Fruit fly (Drosophila melanogaster) whole organism, embryonic: Measurements from ENCODE around the gene CG46397.

Experiments used
- Asciz ChIP-seq: fragments of 200-800 bp; sonication (Bioruptor generic); optimal IDR thresholded peaks from 2 replicates; lab custom pipeline; 2017; ENCODE audit warnings: missing biosample characterization, mild to moderate bottlenecking, missing genetic modification characterization, missing genetic modification reagents
- Blimp-1 ChIP-seq: fragments of 200-800 bp; sonication (Bioruptor generic); optimal IDR thresholded peaks from 3 replicates; lab custom pipeline; 2018; ENCODE audit warnings: missing biosample characterization, missing genetic modification characterization, mild to moderate bottlenecking, moderate library complexity, missing genetic modification reagents
- CG11695 ChIP-seq: fragments of 200-800 bp; sonication (Bioruptor generic); IDR thresholded peaks from 3 replicates; pipeline ENCODE4 v1.3.6; 2022; ENCODE audit warnings: missing biosample characterization, missing genetic modification characterization
- CG13894 ChIP-seq: fragments of 200-800 bp; sonication (Bioruptor generic); optimal IDR thresholded peaks from 3 replicates; lab custom pipeline; 2018; ENCODE audit warnings: missing biosample characterization, mild to moderate bottlenecking, missing genetic modification characterization, moderate library complexity
- CG16813 ChIP-seq: fragments of 200-800 bp; sonication (Bioruptor generic); IDR thresholded peaks from 3 replicates; pipeline ENCODE4 v1.3.6; 2022; ENCODE audit warnings: missing biosample characterization, missing genetic modification characterization; ENCODE audit not compliant: partially characterized antibody
- CG17328 ChIP-seq: fragments of 200-800 bp; sonication (Bioruptor generic); IDR thresholded peaks from 2 replicates; pipeline ENCODE4 v1.3.6; 2022; ENCODE audit warnings: missing biosample characterization, missing genetic modification characterization
- CG18599 ChIP-seq: fragments of 200-800 bp; sonication (Bioruptor generic); optimal IDR thresholded peaks from 3 replicates; lab custom pipeline; 2017; ENCODE audit warnings: missing biosample characterization, missing genetic modification characterization, mild to moderate bottlenecking, moderate library complexity, missing genetic modification reagents
- CG2712 ChIP-seq: fragments of 200-800 bp; optimal IDR thresholded peaks from 3 replicates; lab custom pipeline; 2019; ENCODE audit warnings: missing biosample characterization, mild to moderate bottlenecking, missing genetic modification characterization, moderate library complexity
- CG33557 ChIP-seq: fragments of 200-800 bp; sonication (Bioruptor generic); optimal IDR thresholded peaks from 2 replicates; lab custom pipeline; 2019; ENCODE audit warnings: missing biosample characterization, mild to moderate bottlenecking, missing genetic modification characterization, moderate library complexity
- CG6683 ChIP-seq: fragments of 200-800 bp; sonication (Bioruptor generic); optimal IDR thresholded peaks from 2 replicates; lab custom pipeline; 2017; ENCODE audit warnings: missing biosample characterization, mild to moderate bottlenecking, missing genetic modification characterization, missing genetic modification reagents
- CG6813 ChIP-seq: fragments of 200-800 bp; sonication (Bioruptor generic); optimal IDR thresholded peaks from 2 replicates; lab custom pipeline; 2017; ENCODE audit warnings: missing biosample characterization, missing genetic modification characterization, mild to moderate bottlenecking, moderate library complexity, missing genetic modification reagents
- CG8388 ChIP-seq: fragments of 200-800 bp; sonication (Bioruptor generic); optimal IDR thresholded peaks from 2 replicates; lab custom pipeline; 2019; ENCODE audit warnings: missing biosample characterization, mild to moderate bottlenecking, missing genetic modification characterization, moderate library complexity
- CG9817 ChIP-seq: fragments of 200-800 bp; sonication (Bioruptor generic); optimal IDR thresholded peaks from 2 replicates; lab custom pipeline; 2018; ENCODE audit warnings: missing biosample characterization, mild to moderate bottlenecking, missing genetic modification characterization, moderate library complexity
- CHES-1-like ChIP-seq: fragments of 200-800 bp; sonication (Bioruptor generic); optimal IDR thresholded peaks from 2 replicates; lab custom pipeline; 2016; ENCODE audit warnings: missing biosample characterization, missing genetic modification characterization
- Dbx ChIP-seq: fragments of 200-800 bp; sonication (Bioruptor generic); IDR thresholded peaks from 3 replicates; pipeline ENCODE4 v1.3.6; 2022; ENCODE audit warnings: missing biosample characterization, missing genetic modification characterization
- Doc2 ChIP-seq: fragments of 200-800 bp; sonication (Bioruptor generic); IDR thresholded peaks from 2 replicates; pipeline ENCODE4 v1.3.6; 2022; ENCODE audit warnings: missing biosample characterization, missing genetic modification characterization
- Fer1 ChIP-seq: fragments of 200-800 bp; sonication (Bioruptor generic); optimal IDR thresholded peaks from 2 replicates; lab custom pipeline; 2017; ENCODE audit warnings: missing biosample characterization, mild to moderate bottlenecking, missing genetic modification characterization
- HmgZ ChIP-seq: fragments of 200-800 bp; sonication (Bioruptor generic); optimal IDR thresholded peaks from 2 replicates; lab custom pipeline; 2018; ENCODE audit warnings: missing biosample characterization, mild to moderate bottlenecking, missing genetic modification characterization
- Hmr ChIP-seq: fragments of 200-800 bp; sonication (Bioruptor generic); optimal IDR thresholded peaks from 3 replicates; lab custom pipeline; 2017; ENCODE audit warnings: mild to moderate bottlenecking, missing biosample characterization, missing genetic modification reagents, missing genetic modification characterization
- Med ChIP-seq: fragments of 200-800 bp; sonication (Bioruptor generic); peaks from one replicate; lab custom pipeline; 2016; ENCODE audit warnings: missing biosample characterization, missing genetic modification characterization, mild to moderate bottlenecking, inconsistent platforms, moderate library complexity
- NfI ChIP-seq: fragments of 200-800 bp; sonication (Bioruptor generic); optimal IDR thresholded peaks from 3 replicates; lab custom pipeline; 2018; ENCODE audit warnings: missing biosample characterization, mild to moderate bottlenecking, missing genetic modification characterization, moderate library complexity
- Usf ChIP-seq: fragments of 200-800 bp; sonication (Bioruptor generic); optimal IDR thresholded peaks from 2 replicates; lab custom pipeline; 2017; ENCODE audit warnings: missing genotype, missing biosample characterization, missing genetic modification characterization
- Xbp1 ChIP-seq: fragments of 200-800 bp; sonication (Bioruptor generic); optimal IDR thresholded peaks from 3 replicates; lab custom pipeline; 2016; ENCODE audit warnings: missing biosample characterization, mild to moderate bottlenecking, missing genetic modification characterization
- ac ChIP-seq: fragments of 200-800 bp; sonication (Bioruptor generic); optimal IDR thresholded peaks from 3 replicates; lab custom pipeline; 2017; ENCODE audit warnings: missing biosample characterization, mild to moderate bottlenecking, missing genetic modification characterization
- az2 ChIP-seq: fragments of 200-800 bp; sonication (Bioruptor generic); optimal IDR thresholded peaks from 3 replicates; lab custom pipeline; 2016; ENCODE audit warnings: missing biosample characterization, missing genetic modification characterization
- ci ChIP-seq: fragments of 200-800 bp; sonication (Bioruptor generic); IDR thresholded peaks from 3 replicates; pipeline ENCODE4 v1.3.6; 2022; ENCODE audit warnings: missing biosample characterization, missing genetic modification characterization
- crol ChIP-seq: fragments of 200-800 bp; sonication (Bioruptor generic); IDR thresholded peaks from 2 replicates; pipeline ENCODE4 v1.3.6; 2022; ENCODE audit warnings: missing biosample characterization, missing genetic modification characterization
- dm ChIP-seq: fragments of 200-800 bp; sonication (Bioruptor generic); optimal IDR thresholded peaks from 3 replicates; lab custom pipeline; 2016; ENCODE audit warnings: missing biosample characterization, missing genetic modification characterization
- dysf ChIP-seq: fragments of 200-800 bp; sonication (Bioruptor generic); IDR thresholded peaks from 3 replicates; pipeline ENCODE4 v1.3.6; 2022; ENCODE audit warnings: missing biosample characterization, missing genetic modification characterization
- esg ChIP-seq: fragments of 200-800 bp; sonication (Bioruptor generic); conservative IDR thresholded peaks from 2 replicates; pipeline ENCODE4 v1.3.6; 2022; ENCODE audit warnings: missing biosample characterization, missing genetic modification characterization
- exex ChIP-seq: fragments of 200-800 bp; sonication (Bioruptor generic); optimal IDR thresholded peaks from 4 replicates; lab custom pipeline; 2018; ENCODE audit warnings: missing biosample characterization, mild to moderate bottlenecking, missing genetic modification characterization, moderate library complexity
- gem ChIP-seq: fragments of 200-800 bp; sonication (Bioruptor generic); optimal IDR thresholded peaks from 2 replicates; lab custom pipeline; 2019; ENCODE audit warnings: missing biosample characterization, mild to moderate bottlenecking, missing genetic modification characterization, moderate library complexity
- grau ChIP-seq: fragments of 200-800 bp; optimal IDR thresholded peaks from 3 replicates; lab custom pipeline; 2019; ENCODE audit warnings: missing biosample characterization, mild to moderate bottlenecking, missing genetic modification characterization, moderate library complexity
- grn ChIP-seq: fragments of 200-800 bp; sonication (Bioruptor generic); optimal IDR thresholded peaks from 3 replicates; lab custom pipeline; 2017; ENCODE audit warnings: missing biosample characterization, missing genetic modification characterization
- ham ChIP-seq: fragments of 200-800 bp; sonication (Bioruptor generic); IDR thresholded peaks from 2 replicates; pipeline ENCODE4 v1.3.6; 2022; ENCODE audit warnings: missing biosample characterization, missing genetic modification characterization
- kay ChIP-seq: fragments of 200-800 bp; sonication (Bioruptor generic); optimal IDR thresholded peaks from 2 replicates; lab custom pipeline; 2016; ENCODE audit warnings: missing biosample characterization, missing genetic modification characterization
- lab ChIP-seq: fragments of 200-800 bp; sonication (Bioruptor generic); optimal IDR thresholded peaks from 3 replicates; lab custom pipeline; 2017; ENCODE audit warnings: missing biosample characterization, missing genetic modification characterization, mild to moderate bottlenecking, moderate library complexity, missing genetic modification reagents
- maf-S ChIP-seq: fragments of 200-800 bp; sonication (Bioruptor generic); optimal IDR thresholded peaks from 2 replicates; lab custom pipeline; 2016; ENCODE audit warnings: missing biosample characterization, missing genetic modification characterization
- mld ChIP-seq: fragments of 200-800 bp; sonication (Bioruptor generic); IDR thresholded peaks from 3 replicates; pipeline ENCODE4 v1.3.6; 2022; ENCODE audit warnings: missing biosample characterization, missing genetic modification characterization; ENCODE audit not compliant: partially characterized antibody
- nerfin-1 ChIP-seq: fragments of 200-800 bp; sonication (Bioruptor generic); optimal IDR thresholded peaks from 3 replicates; lab custom pipeline; 2019; ENCODE audit warnings: missing biosample characterization, mild to moderate bottlenecking, missing genetic modification characterization, moderate library complexity
- pb ChIP-seq: fragments of 200-800 bp; sonication (Bioruptor generic); optimal IDR thresholded peaks from 3 replicates; lab custom pipeline; 2016; ENCODE audit warnings: missing biosample characterization, missing genetic modification characterization
- pho ChIP-seq: fragments of 200-800 bp; sonication (Bioruptor generic); optimal IDR thresholded peaks from 2 replicates; lab custom pipeline; 2016; ENCODE audit warnings: missing biosample characterization, missing genetic modification characterization
- ranshi ChIP-seq: fragments of 200-800 bp; sonication (Bioruptor generic); IDR thresholded peaks from 2 replicates; pipeline ENCODE4 v1.3.6; 2022; ENCODE audit warnings: missing biosample characterization, missing genetic modification characterization
- run ChIP-seq: fragments of 200-800 bp; sonication (Bioruptor generic); optimal IDR thresholded peaks from 3 replicates; lab custom pipeline; 2018; ENCODE audit warnings: missing biosample characterization, mild to moderate bottlenecking, missing genetic modification characterization
- sd ChIP-seq: fragments of 200-800 bp; sonication (Bioruptor generic); optimal IDR thresholded peaks from 3 replicates; lab custom pipeline; 2018; ENCODE audit warnings: missing biosample characterization, mild to moderate bottlenecking, missing genetic modification characterization, moderate library complexity
- so ChIP-seq: fragments of 200-800 bp; sonication (Bioruptor generic); IDR thresholded peaks from 3 replicates; pipeline ENCODE4 v1.3.6; 2022; ENCODE audit warnings: missing biosample characterization, missing genetic modification characterization
- sr ChIP-seq: fragments of 200-800 bp; sonication (Bioruptor generic); IDR thresholded peaks from 3 replicates; pipeline ENCODE4 v1.3.6; 2022; ENCODE audit warnings: missing biosample characterization, missing genetic modification characterization
- sug ChIP-seq: fragments of 200-800 bp; optimal IDR thresholded peaks from 2 replicates; lab custom pipeline; 2019; ENCODE audit warnings: missing biosample characterization, mild to moderate bottlenecking, missing genetic modification characterization, moderate library complexity
- tgo ChIP-seq: fragments of 200-800 bp; sonication (Bioruptor generic); IDR thresholded peaks from 3 replicates; pipeline ENCODE4 v1.3.6; 2022; ENCODE audit warnings: missing biosample characterization, missing genetic modification characterization

Gene CG46397

dm6 chr2L:8982584-8983302 lies 35.7 kb downstream of the CG46397 start (continued):
- no peak for TF ChIP-seq ham (GFP tag; lab: Robert Waterston, UW)
- TF ChIP-seq CHES-1-like (GFP tag; lab: Kevin White, UChicago): peak; percentile 6
- peak; percentile 46 for TF ChIP-seq CG9817 (tag; lab: Kevin White, UChicago)
- no peak for TF ChIP-seq crol (GFP tag; lab: Robert Waterston, UW)
- no peak for TF ChIP-seq Doc2
- TF ChIP-seq grn (GFP tag; lab: Kevin White, UChicago): peak; percentile 84
- peak; percentile 31 for TF ChIP-seq CG8388 (GFP tag; lab: Kevin White, UChicago)
- TF ChIP-seq Med (GFP tag; lab: Kevin White, UChicago): peak; percentile 89
- peak; percentile 27 for TF ChIP-seq NfI (GFP tag; lab: Kevin White, UChicago)
- TF ChIP-seq ci: peak; percentile 62; the same call in 1 of the 3 replicates
- TF ChIP-seq CG16813: no peak
- TF ChIP-seq mld (GFP tag; lab: Robert Waterston, UW): no peak
- TF ChIP-seq run (tag; lab: Kevin White, UChicago): peak; percentile 59
- peak; percentile 52 for TF ChIP-seq CG17328 (GFP tag; lab: Robert Waterston, UW)
- peak; percentile 31 for TF ChIP-seq az2 (GFP tag; lab: Kevin White, UChicago)
- TF ChIP-seq kay: peak; percentile 19
- TF ChIP-seq dysf (GFP tag; lab: Robert Waterston, UW): peak; percentile 80
- no peak for TF ChIP-seq Usf
- TF ChIP-seq Asciz (GFP tag; lab: Kevin White, UChicago): peak; percentile 49
- TF ChIP-seq pho: peak; percentile 14
- peak; percentile 31; the same call in 1 of the 3 replicates for TF ChIP-seq Dbx
- TF ChIP-seq sr: no peak
- TF ChIP-seq ac (GFP tag; lab: Kevin White, UChicago): no peak
- peak; percentile 51 for TF ChIP-seq Xbp1
- TF ChIP-seq sug (tag; lab: Kevin White, UChicago): no peak
- peak; percentile 48 for TF ChIP-seq grau (tag; lab: Kevin White, UChicago)
- peak; percentile 27 for TF ChIP-seq pb
- TF ChIP-seq CG18599 (GFP tag; lab: Kevin White, UChicago): peak; percentile 44
- TF ChIP-seq Blimp-1 (GFP tag; lab: Kevin White, UChicago): peak; percentile 90
- peak; percentile 8 for TF ChIP-seq HmgZ (tag; lab: Kevin White, UChicago)
- peak; percentile 74 for TF ChIP-seq lab (GFP tag; lab: Kevin White, UChicago)
- peak; percentile 47 for TF ChIP-seq esg (GFP tag; lab: Robert Waterston, UW)
- TF ChIP-seq sd (tag; lab: Kevin White, UChicago): peak; percentile 52
- TF ChIP-seq CG6813 (GFP tag; lab: Kevin White, UChicago): peak; percentile 38
- TF ChIP-seq dm (GFP tag; lab: Kevin White, UChicago): peak; percentile 11
- TF ChIP-seq tgo (GFP tag; lab: Robert Waterston, UW): peak; percentile 42; the same call in 1 of the 3 replicates
- TF ChIP-seq CG11695 (GFP tag; lab: Robert Waterston, UW): peak; percentile 94
- TF ChIP-seq CG13894 (tag; lab: Kevin White, UChicago): no peak
- TF ChIP-seq gem (tag; lab: Kevin White, UChicago): peak; percentile 75
- TF ChIP-seq CG33557: no peak
- TF ChIP-seq maf-S (GFP tag; lab: Kevin White, UChicago): peak; percentile 44
- peak; percentile 46 for TF ChIP-seq Fer1
- TF ChIP-seq exex (tag; lab: Kevin White, UChicago): no peak
- peak; percentile 49 for TF ChIP-seq Hmr (GFP tag; lab: Kevin White, UChicago)
- peak; percentile 24 for TF ChIP-seq nerfin-1 (tag; lab: Kevin White, UChicago)
- peak; percentile 9 for TF ChIP-seq CG2712 (tag; lab: Kevin White, UChicago)
- peak; percentile 4 for TF ChIP-seq CG6683 (GFP tag; lab: Kevin White, UChicago)
- TF ChIP-seq so (GFP tag; lab: Robert Waterston, UW): peak; percentile 70; the same call in 1 of the 3 replicates
- TF ChIP-seq ranshi (GFP tag; lab: Robert Waterston, UW): 0 out of 2 replicates have a peak, but pooled peaks have one; percentile 4
